Fruit fly (Drosophila melanogaster) whole organism, wandering third instar larva: ENCODE results near the gene MBD-R2.
A peak's percentile ranks its signal among the peaks of the same experiment; 100 is the strongest.

Source experiments
- CG9705 ChIP-seq: fragments of 200-800 bp; sonication (Bioruptor generic); optimal IDR thresholded peaks from 2 replicates; lab custom pipeline; 2018; ENCODE audit warnings: missing biosample characterization, mild to moderate bottlenecking, missing genetic modification characterization
- Hr83 ChIP-seq: fragments of 200-300 bp; sonication (Bioruptor generic); optimal IDR thresholded peaks from 2 replicates; lab custom pipeline; 2016; ENCODE audit warnings: missing biosample characterization, mild to moderate bottlenecking, missing genetic modification characterization, moderate library complexity; ENCODE audit not compliant: poor library complexity, severe bottlenecking
- Myc ChIP-seq: fragments of >200 bp; optimal IDR thresholded peaks from 2 replicates; lab custom pipeline; 2017
- OdsH ChIP-seq: fragments of 200-800 bp; sonication (Bioruptor generic); optimal IDR thresholded peaks from 2 replicates; lab custom pipeline; 2016; ENCODE audit warnings: missing biosample characterization, mild to moderate bottlenecking, missing genetic modification characterization
- brk ChIP-seq: fragments of 200-800 bp; sonication (Bioruptor generic); optimal IDR thresholded peaks from 2 replicates; lab custom pipeline; 2016; ENCODE audit warnings: missing biosample characterization, mild to moderate bottlenecking, missing genetic modification characterization
- dmrt93B ChIP-seq: fragments of 200-800 bp; sonication (Bioruptor generic); optimal IDR thresholded peaks from 2 replicates; lab custom pipeline; 2018; ENCODE audit warnings: missing biosample characterization, mild to moderate bottlenecking, missing genetic modification characterization
- dsf ChIP-seq: sonication (Bioruptor generic); optimal IDR thresholded peaks from 2 replicates; lab custom pipeline; 2016; ENCODE audit warnings: missing biosample characterization, missing genetic modification characterization, borderline replicate concordance
- h ChIP-seq: fragments of 200-800 bp; sonication (Bioruptor generic); optimal IDR thresholded peaks from 3 replicates; lab custom pipeline; 2016; ENCODE audit warnings: missing biosample characterization, mild to moderate bottlenecking, missing genetic modification characterization
- lola ChIP-seq: fragments of >200 bp; optimal IDR thresholded peaks from 2 replicates; lab custom pipeline; 2017; ENCODE audit warnings: missing biosample characterization, missing genetic modification characterization
- sage ChIP-seq: fragments of 200-800 bp; sonication (Bioruptor generic); optimal IDR thresholded peaks from 2 replicates; lab custom pipeline; 2016; ENCODE audit warnings: missing biosample characterization, mild to moderate bottlenecking, missing genetic modification characterization
- woc ChIP-seq: sonication (Bioruptor generic); optimal IDR thresholded peaks from 2 replicates; lab custom pipeline; 2016; ENCODE audit warnings: missing biosample characterization, mild to moderate bottlenecking, missing genetic modification characterization

dm6 chr3R:12356044-12356443, at the start of gene MBD-R2:
- TF ChIP-seq lola (GFP tag; lab: Kevin White, UChicago) (no peak), OdsH (no peak), Myc (lab: Kevin White, UChicago) (no peak), h (GFP tag; lab: Kevin White, UChicago) (no peak), dmrt93B (GFP tag; lab: Kevin White, UChicago) (no peak), woc (GFP tag; lab: Kevin White, UChicago) (no peak), CG9705 (GFP tag; lab: Kevin White, UChicago) (no peak), brk (GFP tag; lab: Kevin White, UChicago) (no peak), Hr83 (no peak), dsf (GFP tag; lab: Kevin White, UChicago) (no peak), sage (GFP tag; lab: Kevin White, UChicago) (peak; percentile 12)
